Fruit fly (Drosophila melanogaster) whole organism, adult: ENCODE data around the gene CG7943.

Experiments
- CG12768 ChIP-seq: fragments of 200-800 bp; sonication (Bioruptor generic); optimal IDR thresholded peaks from 2 replicates; lab custom pipeline; 2017; ENCODE audit warnings: missing biosample characterization, missing genetic modification characterization, mild to moderate bottlenecking, moderate library complexity, missing genetic modification reagents
- CG33017 ChIP-seq: fragments of 200-800 bp; sonication (Bioruptor generic); optimal IDR thresholded peaks from 2 replicates; lab custom pipeline; 2018; ENCODE audit warnings: missing biosample characterization, mild to moderate bottlenecking, missing genetic modification characterization, moderate library complexity
- Mnt ChIP-seq: fragments of 200-800 bp; sonication (Bioruptor generic); optimal IDR thresholded peaks from 2 replicates; lab custom pipeline; 2016; ENCODE audit warnings: missing biosample characterization, mild to moderate bottlenecking, missing genetic modification characterization
- kay ChIP-seq: fragments of 200-800 bp; sonication (Bioruptor generic); peaks from one replicate; lab custom pipeline; 2016; ENCODE audit warnings: missing biosample characterization, missing genetic modification characterization, borderline replicate concordance
- ovo ChIP-seq: fragments of 200-800 bp; sonication (Bioruptor generic); optimal IDR thresholded peaks from 2 replicates; lab custom pipeline; 2016; ENCODE audit warnings: missing biosample characterization, missing genetic modification characterization
- pad ChIP-seq: fragments of 200-800 bp; sonication (Bioruptor generic); optimal IDR thresholded peaks from 3 replicates; lab custom pipeline; 2017; ENCODE audit warnings: missing biosample characterization, missing genetic modification characterization, mild to moderate bottlenecking, moderate library complexity, missing genetic modification reagents
- tj ChIP-seq: fragments of 200-800 bp; sonication (Bioruptor generic); optimal IDR thresholded peaks from 3 replicates; lab custom pipeline; 2017; ENCODE audit warnings: missing biosample characterization, mild to moderate bottlenecking, missing genetic modification characterization, moderate library complexity

DNA sequence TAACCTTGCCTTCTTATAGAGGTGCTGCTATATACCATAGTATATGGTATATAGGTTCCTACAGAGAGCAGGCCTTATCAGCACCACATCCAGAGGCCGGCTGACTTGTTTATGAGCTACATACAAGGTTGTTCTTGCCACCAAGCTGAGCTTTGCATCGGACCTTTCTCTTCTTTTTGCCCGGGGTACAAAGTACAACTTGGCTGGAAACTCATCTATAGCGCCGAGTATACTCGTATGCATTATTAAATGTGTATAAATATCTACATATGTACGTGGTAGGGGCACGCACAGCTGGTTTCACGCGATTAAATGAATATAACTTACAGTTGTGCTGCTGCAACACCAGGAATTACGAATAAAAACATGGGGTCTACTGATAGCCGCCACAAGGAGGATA is 32.4 kb upstream of the CG7943 start:
- TF ChIP-seq CG12768 (GFP tag; lab: Kevin White, UChicago) (peak; percentile 37), ovo (GFP tag; lab: Kevin White, UChicago) (no peak), tj (no peak), pad (GFP tag; lab: Kevin White, UChicago) (no peak), kay (GFP tag; lab: Kevin White, UChicago) (no peak), CG33017 (tag; lab: Kevin White, UChicago) (no peak), Mnt (GFP tag; lab: Kevin White, UChicago) (no peak)
